Worm (Caenorhabditis elegans) whole organism, L1 larva: ENCODE results near the gene F26C11.4.

ENCODE experiments used
- C16A3.4 ChIP-seq: fragments of 150-350 bp; optimal IDR thresholded peaks from 2 replicates; lab custom pipeline; 2014; ENCODE audit warnings: missing biosample characterization, missing genetic modification characterization
- blmp-1 ChIP-seq: fragments of 150-350 bp; optimal IDR thresholded peaks from 2 replicates; lab custom pipeline; 2014; ENCODE audit warnings: missing biosample characterization, missing genetic modification characterization
- ceh-82 ChIP-seq, 3 experiments: fragments of 150-350 bp in 1 of 3; sonication (generic microtip) in 2 of 3; optimal IDR thresholded peaks; 2 replicates each; lab custom pipeline; 2014 to 2017; ENCODE audit warnings: missing biosample characterization in 3 of 3, missing genetic modification characterization in 3 of 3
- ceh-88 ChIP-seq: fragments of 200-800 bp; sonication (Bioruptor generic); IDR thresholded peaks from 2 replicates; pipeline ENCODE4 v1.3.6; 2022; ENCODE audit warnings: missing genetic modification characterization, missing compliant biosample characterization
- ceh-90 ChIP-seq: sonication (generic microtip); optimal IDR thresholded peaks from 2 replicates; lab custom pipeline; 2016; ENCODE audit warnings: missing genetic modification characterization, missing compliant biosample characterization
- dpl-1 ChIP-seq, 3 experiments: fragments of 150-350 bp in 2 of 3; sonication (generic microtip) in 1 of 3; optimal IDR thresholded peaks; 2 replicates each; lab custom pipeline; 2014 to 2017; ENCODE audit warnings: missing biosample characterization in 3 of 3, missing genetic modification characterization in 3 of 3, missing genetic modification reagents in 3 of 3
- dsc-1 ChIP-seq: sonication (generic microtip); optimal IDR thresholded peaks from 2 replicates; lab custom pipeline; 2016; ENCODE audit warnings: mild to moderate bottlenecking, missing genetic modification characterization, missing compliant biosample characterization
- efl-1 ChIP-seq, 4 experiments: fragments of 150-350 bp; optimal IDR thresholded peaks in 3 of 4; peaks in 1 of 4; 1 replicate in 1 of 4; 2 replicates in 3 of 4; lab custom pipeline; 2014; ENCODE audit warnings: missing biosample characterization in 2 of 4, missing genetic modification characterization in 2 of 4, missing genetic modification reagents in 2 of 4
- egl-13 ChIP-seq: sonication (generic microtip); optimal IDR thresholded peaks from 2 replicates; lab custom pipeline; 2016; ENCODE audit warnings: missing genotype, missing genetic modification reagents, missing genetic modification characterization, missing compliant biosample characterization
- egl-27 ChIP-seq, 2 experiments: fragments of 150-350 bp in 1 of 2; sonication (generic microtip); optimal IDR thresholded peaks; 3 replicates each; lab custom pipeline; 2017 to 2018; ENCODE audit warnings: missing biosample characterization in 2 of 2, missing genetic modification characterization in 2 of 2, missing genetic modification reagents in 2 of 2
- ets-5 ChIP-seq: fragments of 200-800 bp; sonication (Bioruptor generic); IDR thresholded peaks from 2 replicates; pipeline ENCODE4 v1.3.6; 2022; ENCODE audit warnings: missing genetic modification characterization, missing compliant biosample characterization
- fkh-8 ChIP-seq: sonication (generic microtip); optimal IDR thresholded peaks from 2 replicates; lab custom pipeline; 2016; ENCODE audit warnings: mild to moderate bottlenecking, missing genetic modification characterization, missing compliant biosample characterization
- grh-1 ChIP-seq: fragments of 200-800 bp; sonication (Bioruptor generic); IDR thresholded peaks from 2 replicates; pipeline ENCODE4 v1.3.6; 2022; ENCODE audit warnings: missing genetic modification reagents, missing genetic modification characterization, missing compliant biosample characterization
- hlh-4 ChIP-seq: sonication (generic microtip); optimal IDR thresholded peaks from 2 replicates; lab custom pipeline; 2016; ENCODE audit warnings: mild to moderate bottlenecking, missing genetic modification characterization, missing compliant biosample characterization
- hpl-2 ChIP-seq: fragments of 150-350 bp; optimal IDR thresholded peaks from 2 replicates; lab custom pipeline; 2014; ENCODE audit warnings: missing biosample characterization, missing genetic modification reagents, missing genetic modification characterization
- irx-1 ChIP-seq: sonication (generic microtip); optimal IDR thresholded peaks from 2 replicates; lab custom pipeline; 2016; ENCODE audit warnings: missing genetic modification characterization, missing compliant biosample characterization
- lin-14 ChIP-seq: fragments of 200-800 bp; sonication (Bioruptor generic); optimal IDR thresholded peaks from 2 replicates; lab custom pipeline; 2018; ENCODE audit warnings: mild to moderate bottlenecking, missing genetic modification characterization, moderate library complexity, missing compliant biosample characterization
- lin-15B ChIP-seq: fragments of 150-350 bp; sonication (generic microtip); optimal IDR thresholded peaks from 3 replicates; lab custom pipeline; 2014; ENCODE audit warnings: missing biosample characterization, missing genetic modification characterization
- lin-35 ChIP-seq, 2 experiments: fragments of 150-350 bp; optimal IDR thresholded peaks; 2 replicates each; lab custom pipeline; 2014; ENCODE audit warnings: missing biosample characterization in 2 of 2, missing genetic modification characterization in 2 of 2, missing genetic modification reagents in 2 of 2
- mep-1 ChIP-seq: fragments of 150-350 bp; optimal IDR thresholded peaks from 2 replicates; lab custom pipeline; 2014; ENCODE audit warnings: missing biosample characterization, missing genetic modification characterization
- nhr-12 ChIP-seq: sonication (generic microtip); optimal IDR thresholded peaks from 2 replicates; lab custom pipeline; 2017; ENCODE audit warnings: missing biosample characterization, missing genetic modification characterization
- nhr-20 ChIP-seq: sonication (generic microtip); optimal IDR thresholded peaks from 2 replicates; lab custom pipeline; 2016; ENCODE audit warnings: mild to moderate bottlenecking, missing genetic modification characterization, missing compliant biosample characterization
- nhr-47 ChIP-seq: sonication (generic microtip); optimal IDR thresholded peaks from 2 replicates; lab custom pipeline; 2016; ENCODE audit warnings: mild to moderate bottlenecking, missing genetic modification characterization, moderate library complexity, missing compliant biosample characterization
- nhr-77 ChIP-seq: fragments of 150-350 bp; optimal IDR thresholded peaks from 2 replicates; lab custom pipeline; 2014; ENCODE audit warnings: missing biosample characterization, missing genetic modification characterization
- nhr-84 ChIP-seq: sonication (generic microtip); optimal IDR thresholded peaks from 2 replicates; lab custom pipeline; 2017; ENCODE audit warnings: missing biosample characterization, missing genetic modification characterization
- nhr-90 ChIP-seq: sonication (generic microtip); optimal IDR thresholded peaks from 2 replicates; lab custom pipeline; 2016; ENCODE audit warnings: mild to moderate bottlenecking, missing genetic modification characterization, missing compliant biosample characterization; ENCODE audit not compliant: poor library complexity
- rnt-1 ChIP-seq: sonication (generic microtip); optimal IDR thresholded peaks from 2 replicates; lab custom pipeline; 2016; ENCODE audit warnings: mild to moderate bottlenecking, missing genetic modification characterization, moderate library complexity, missing compliant biosample characterization
- sup-37 ChIP-seq: fragments of 200-800 bp; sonication (Bioruptor generic); optimal IDR thresholded peaks from 2 replicates; lab custom pipeline; 2018; ENCODE audit warnings: mild to moderate bottlenecking, missing genetic modification characterization, missing compliant biosample characterization
- tlp-1 ChIP-seq: fragments of 150-350 bp; optimal IDR thresholded peaks from 2 replicates; lab custom pipeline; 2014; ENCODE audit warnings: missing biosample characterization, missing genetic modification characterization
- unc-130 ChIP-seq: fragments of 150-350 bp; optimal IDR thresholded peaks from 2 replicates; lab custom pipeline; 2017; ENCODE audit warnings: missing biosample characterization, missing genetic modification characterization, inconsistent platforms
- unc-62 ChIP-seq: fragments of 150-350 bp; optimal IDR thresholded peaks from 2 replicates; lab custom pipeline; 2014; ENCODE audit warnings: missing biosample characterization, missing genetic modification reagents, missing genetic modification characterization
- unc-98 ChIP-seq: fragments of 200-800 bp; sonication (Bioruptor generic); IDR thresholded peaks from 2 replicates; pipeline ENCODE4 v1.3.6; 2022; ENCODE audit warnings: missing genetic modification characterization, missing compliant biosample characterization

The F26C11.4 gene

ce11 chrII:9921622-9922269, 5.7 kb upstream of the F26C11.4 start, which contains the start of gene C05C10.2:
C05C10.2 (plus strand) TSS chrII:9922219.
- peak in 1 of 2 experiments; percentile 11 for TF ChIP-seq lin-35 (GFP tag; optimal IDR thresholded peaks at IDR 0.05; lab: Kevin White, UChicago)
- TF ChIP-seq ceh-88 (GFP tag; lab: Robert Waterston, UW): no peak
- TF ChIP-seq mep-1 (tag; lab: Kevin White, UChicago): peak; percentile 5
- TF ChIP-seq efl-1 (optimal IDR thresholded peaks at IDR 0.05; lab: Kevin White, UChicago): peak in 1 of 2 experiments; percentile 44
- peak in 1 of 2 experiments; percentile 27 for TF ChIP-seq efl-1 (GFP tag; optimal IDR thresholded peaks at IDR 0.05 in 1 of 2; lab: Kevin White, UChicago)
- peak; percentile 28 for TF ChIP-seq blmp-1 (tag; lab: Kevin White, UChicago)
- TF ChIP-seq, all 84 proteins: peak for 4

- TF ChIP-seq ceh-90 (tag; lab: Kevin White, UChicago) (no peak), unc-98 (GFP tag; lab: Robert Waterston, UW) (no peak), lin-14 (no peak), nhr-12 (tag; lab: Kevin White, UChicago) (no peak), lin-35 (GFP tag; optimal IDR thresholded peaks at IDR 0.05; lab: Kevin White, UChicago) (no peak), unc-130 (tag; lab: Kevin White, UChicago) (no peak), tlp-1 (tag; lab: Kevin White, UChicago) (no peak), rnt-1 (no peak), nhr-47 (tag; lab: Kevin White, UChicago) (no peak), grh-1 (no peak), hlh-4 (no peak), egl-13 (tag; lab: Kevin White, UChicago) (no peak), hpl-2 (GFP tag; lab: Kevin White, UChicago) (no peak), nhr-20 (tag; lab: Kevin White, UChicago) (no peak), mep-1 (tag; lab: Kevin White, UChicago) (no peak), unc-62 (GFP tag; lab: Kevin White, UChicago) (no peak), nhr-84 (tag; lab: Kevin White, UChicago) (no peak), ets-5 (no peak)
These were observed 4.4 kb upstream of the F26C11.4 start, which contains the start of gene pho-10 for ce11 chrII:9920468-9920867. pho-10 (minus strand) TSS chrII:9920568.

- TF ChIP-seq dsc-1 (no peak), efl-1 (optimal IDR thresholded peaks at IDR 0.05; lab: Kevin White, UChicago) (no peak), efl-1 (GFP tag; optimal IDR thresholded peaks at IDR 0.05 in 1 of 2; lab: Kevin White, UChicago) (peak in 1 of 2 experiments; percentile 32)
These were observed 1.8 kb upstream of the F26C11.4 start, which contains the start of gene C05C10.8 for ce11 chrII:9917904-9918303. C05C10.8 (minus strand) TSS chrII:9918004.

ce11 chrII:9914999-9915398, 1.1 kb downstream of the F26C11.4 start, which contains the start of gene F26C11.3:
F26C11.3 (minus strand) TSS chrII:9915099.
- TF ChIP-seq irx-1 (tag; lab: Kevin White, UChicago) (no peak), ceh-82 (tag; optimal IDR thresholded peaks at IDR 0.05; lab: Kevin White, UChicago) (no peak), dpl-1 (GFP tag; optimal IDR thresholded peaks at IDR 0.05; lab: Kevin White, UChicago) (no peak), C16A3.4 (tag; lab: Kevin White, UChicago) (no peak), nhr-77 (no peak), egl-27 (tag; optimal IDR thresholded peaks at IDR 0.05; lab: Kevin White, UChicago) (no peak), lin-14 (no peak), fkh-8 (tag; lab: Kevin White, UChicago) (no peak), lin-15B (tag; lab: Kevin White, UChicago) (no peak), nhr-12 (tag; lab: Kevin White, UChicago) (no peak), nhr-90 (tag; lab: Kevin White, UChicago) (no peak)

- TF ChIP-seq sup-37 (GFP tag; lab: Kevin White, UChicago) (no peak), efl-1 (optimal IDR thresholded peaks at IDR 0.05; lab: Kevin White, UChicago) (no peak), efl-1 (GFP tag; optimal IDR thresholded peaks at IDR 0.05 in 1 of 2; lab: Kevin White, UChicago) (peak in 1 of 2 experiments; percentile 62)
- TF ChIP-seq, all 84 proteins: peak for 1
These were observed 11.6 kb downstream of the F26C11.4 start for ce11 chrII:9904459-9904858.
